Worm (Caenorhabditis elegans) whole organism, dauer: ENCODE measurements around the gene F56B3.4.

ENCODE experiments used
- unc-62 ChIP-seq: sonication (generic microtip); optimal IDR thresholded peaks from 2 replicates; lab custom pipeline; 2017; ENCODE audit warnings: missing biosample characterization, missing genetic modification reagents, missing genetic modification characterization

Gene F56B3.4

DNA sequence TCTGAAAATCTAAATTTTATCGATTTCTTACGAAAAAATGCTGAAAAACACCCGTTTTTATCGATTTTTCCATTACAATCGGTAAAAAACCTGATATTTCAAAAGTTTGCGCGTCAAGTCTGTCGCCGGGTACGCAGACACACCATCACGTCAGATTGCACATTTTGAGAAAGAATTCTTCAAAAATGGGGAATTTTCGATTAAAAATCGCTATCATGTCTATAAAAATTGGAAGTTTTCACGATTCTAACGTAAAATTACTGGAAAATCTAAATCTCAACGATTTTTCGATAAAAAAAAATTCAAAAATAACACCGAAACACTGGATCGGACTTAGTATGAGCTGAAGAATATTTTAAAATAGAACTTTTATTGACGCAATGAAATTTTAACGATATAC is at the start of gene F56B3.4:
Gene F56B3.4 (minus strand): TSS at position 1 of the 400 bp plus-strand sequence.
- no peak for TF ChIP-seq unc-62 (GFP tag; lab: Kevin White, UChicago)

DNA sequence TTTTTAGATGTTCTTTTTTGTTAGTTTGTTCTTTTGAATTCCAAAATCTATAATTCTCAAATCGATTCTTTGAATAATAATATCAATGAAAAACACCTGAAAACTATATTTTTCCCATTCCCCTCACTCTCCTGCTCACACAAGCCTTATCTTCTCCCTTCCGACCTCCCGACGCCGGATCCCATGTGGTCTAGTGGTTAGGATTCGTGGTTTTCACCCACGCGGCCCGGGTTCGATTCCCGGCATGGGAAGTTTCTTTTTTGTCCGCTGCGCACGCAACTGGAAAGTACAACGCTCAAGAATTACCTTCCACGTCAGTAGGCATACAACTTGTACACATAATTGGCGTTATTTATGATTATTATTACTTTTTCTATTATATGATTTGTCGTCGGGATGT is 48.6 kb upstream of the F56B3.4 start:
- TF ChIP-seq unc-62 (GFP tag; lab: Kevin White, UChicago), result no peak

DNA sequence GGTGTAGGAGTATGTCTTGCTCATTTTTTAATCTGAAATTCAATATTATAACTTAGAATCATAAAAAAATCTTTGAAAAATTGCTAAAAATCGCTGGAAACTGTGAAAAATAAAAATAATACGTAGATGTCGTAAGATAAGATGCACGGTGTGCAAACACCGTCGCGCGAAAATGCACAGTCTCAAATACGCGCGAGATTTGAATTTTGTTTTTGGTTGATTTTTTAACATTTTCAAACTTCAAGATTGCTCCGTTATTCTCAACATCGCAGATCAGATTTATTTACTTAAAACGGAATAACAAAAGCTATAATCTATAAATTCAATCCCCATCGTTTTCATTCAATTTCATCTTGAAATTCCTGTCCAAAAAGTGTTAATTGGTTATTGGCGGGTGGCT is 48.0 kb upstream of the F56B3.4 start, which contains the start of gene Y55F3BR.6:
Gene Y55F3BR.6 (minus strand): TSS at position 32 of the 400 bp plus-strand sequence.
- no peak for TF ChIP-seq unc-62 (GFP tag; lab: Kevin White, UChicago)

DNA sequence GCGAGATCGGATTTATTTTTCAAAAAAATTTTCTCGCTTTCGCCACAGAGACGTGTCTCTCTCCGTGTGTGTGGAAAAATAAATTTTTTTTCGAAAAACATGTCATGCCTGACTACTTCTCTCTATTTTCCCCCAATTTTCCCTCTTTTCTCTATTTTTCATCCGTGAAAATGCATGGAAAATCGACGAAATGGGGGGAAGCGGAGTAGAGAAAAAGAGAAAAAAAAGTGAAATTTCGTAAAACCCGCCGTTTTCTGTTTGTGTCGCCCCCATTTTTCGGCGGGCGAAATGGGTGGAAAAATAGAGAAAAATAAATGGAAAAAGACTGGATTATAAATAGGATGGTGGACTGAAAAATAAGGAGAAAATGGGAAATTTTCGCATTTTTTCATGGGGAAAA is 39.4 kb upstream of the F56B3.4 start:
- no peak for TF ChIP-seq unc-62 (GFP tag; lab: Kevin White, UChicago)

DNA sequence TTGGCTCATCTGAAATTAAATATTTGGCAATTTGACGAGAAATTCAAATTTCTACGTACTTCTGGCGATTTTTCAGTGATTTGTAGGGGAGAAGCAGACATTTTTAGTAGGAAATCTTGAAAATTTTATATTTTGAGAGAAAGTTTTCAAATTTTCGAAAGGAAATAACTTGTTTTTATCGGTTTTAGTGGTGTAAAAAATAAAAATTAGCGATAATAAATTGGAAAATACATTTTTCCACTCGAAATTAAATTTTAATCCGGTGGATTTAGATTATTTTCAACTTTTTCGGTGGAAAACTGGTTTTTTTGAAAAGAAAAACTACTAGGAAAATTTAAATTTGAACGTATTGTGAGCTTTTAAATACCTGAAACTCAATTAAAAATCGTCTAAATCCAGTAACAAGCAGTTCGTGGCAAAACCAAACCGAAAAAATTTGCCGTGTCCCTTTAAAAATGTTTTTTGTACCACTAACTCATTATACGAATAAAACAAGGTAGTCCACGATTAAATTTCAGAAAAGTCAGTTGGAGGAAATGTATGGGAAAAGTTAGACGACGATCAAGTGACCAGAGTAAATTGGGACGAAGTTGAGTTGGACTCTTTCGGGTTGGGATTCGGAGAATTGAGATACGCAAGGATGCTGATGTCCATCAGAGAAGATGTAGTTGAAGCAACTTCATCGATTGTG is 37.9 kb upstream of the F56B3.4 start, which contains the start of the genes madf-1 and Y55F3BR.10:
Gene madf-1 (minus strand): TSS at position 101 of the 691 bp plus-strand sequence.
Gene Y55F3BR.10 (plus strand): TSS at position 641 of the 691 bp plus-strand sequence.
- TF ChIP-seq unc-62 (GFP tag; lab: Kevin White, UChicago), result no peak

DNA sequence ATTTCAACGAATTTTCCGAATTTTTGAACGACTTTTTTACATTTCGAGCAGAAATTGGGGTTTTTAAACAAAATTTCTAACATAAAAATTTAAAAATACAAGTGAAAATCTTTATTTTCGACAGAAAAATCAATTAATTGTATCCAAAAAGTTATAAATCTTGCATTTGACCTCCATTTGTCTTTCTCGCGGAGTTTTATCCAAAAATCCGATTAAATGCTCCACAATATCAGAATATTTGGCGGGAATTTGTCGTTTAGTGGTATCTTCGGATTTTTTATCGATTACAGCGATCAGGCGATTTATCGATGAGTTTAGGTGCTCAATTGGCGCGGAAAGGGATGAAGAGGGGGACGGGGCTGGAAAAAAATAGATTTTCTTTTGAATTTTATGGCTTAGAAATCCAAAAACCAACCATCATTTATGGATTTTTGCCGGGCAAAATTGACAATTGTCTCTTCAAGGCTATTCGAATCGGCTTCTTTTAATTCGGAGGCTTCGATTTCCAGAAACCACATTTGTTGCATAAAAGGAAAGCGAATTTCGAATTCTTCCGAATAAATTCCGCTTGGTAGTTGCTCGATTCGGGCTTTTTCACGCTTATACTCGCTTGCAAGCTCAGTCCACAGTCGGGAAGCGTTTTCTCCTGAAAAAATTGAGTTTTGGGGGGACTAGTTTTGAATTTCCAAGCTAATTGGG is 36.3 kb upstream of the F56B3.4 start:
- TF ChIP-seq unc-62 (GFP tag; lab: Kevin White, UChicago), result no peak

DNA sequence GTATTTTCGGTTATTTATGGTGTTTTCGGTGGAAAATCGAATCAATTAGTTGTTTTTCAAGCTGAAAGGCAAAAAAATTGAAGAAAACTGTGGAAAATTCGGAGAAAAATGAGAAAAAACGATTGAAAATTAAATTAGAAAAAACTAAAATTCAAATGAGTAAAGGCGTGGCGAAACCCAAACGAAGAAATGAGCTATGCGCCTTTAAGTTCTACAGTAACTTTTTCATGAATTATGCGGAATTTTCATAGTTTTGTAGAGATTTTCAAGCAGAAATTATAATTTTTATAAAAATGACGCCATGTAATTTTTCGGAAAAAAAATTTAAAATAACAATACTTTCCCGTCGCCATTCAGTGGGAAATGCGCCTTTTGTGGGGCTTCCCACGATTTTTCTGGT is 35.6 kb upstream of the F56B3.4 start:
- no peak for TF ChIP-seq unc-62 (GFP tag; lab: Kevin White, UChicago)

DNA sequence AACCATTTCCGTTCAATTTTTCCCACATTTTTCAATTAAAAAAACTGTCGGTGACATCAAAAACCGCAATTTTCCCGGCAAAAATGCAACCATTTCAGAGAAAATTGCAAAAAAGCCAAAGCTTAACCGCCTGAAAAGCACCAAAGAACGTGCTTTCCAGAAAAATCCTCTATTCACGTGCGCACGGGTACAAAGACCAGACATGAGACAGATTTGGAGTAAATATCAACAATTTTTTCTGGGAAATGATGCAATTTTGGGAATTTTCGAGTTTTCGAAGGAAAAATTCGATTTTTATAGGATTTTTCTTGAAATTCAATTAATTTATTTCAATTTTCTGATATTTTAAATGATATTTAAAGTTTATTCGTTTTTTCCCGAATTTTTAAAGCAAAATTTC is 35.0 kb upstream of the F56B3.4 start:
- no peak for TF ChIP-seq unc-62 (GFP tag; lab: Kevin White, UChicago)

DNA sequence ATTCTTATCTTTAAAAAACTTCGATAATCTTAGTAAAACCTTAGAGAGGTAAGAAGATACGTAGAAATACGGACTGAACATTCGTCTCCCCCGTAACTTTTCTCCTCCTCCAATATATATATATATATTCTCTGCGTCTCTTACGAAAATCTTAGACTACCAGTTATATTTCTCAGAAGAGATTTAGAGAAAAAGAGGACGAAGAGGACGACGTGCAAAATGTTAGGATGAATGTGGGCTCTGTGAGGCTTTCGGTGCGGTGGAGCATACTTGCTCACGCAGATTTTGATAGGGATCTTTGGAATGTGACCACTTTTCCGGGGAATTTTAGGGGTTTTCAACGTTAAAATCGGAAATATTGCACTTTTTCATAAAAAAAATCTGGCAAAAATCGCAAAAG is 34.4 kb upstream of the F56B3.4 start:
- no peak for TF ChIP-seq unc-62 (GFP tag; lab: Kevin White, UChicago)

DNA sequence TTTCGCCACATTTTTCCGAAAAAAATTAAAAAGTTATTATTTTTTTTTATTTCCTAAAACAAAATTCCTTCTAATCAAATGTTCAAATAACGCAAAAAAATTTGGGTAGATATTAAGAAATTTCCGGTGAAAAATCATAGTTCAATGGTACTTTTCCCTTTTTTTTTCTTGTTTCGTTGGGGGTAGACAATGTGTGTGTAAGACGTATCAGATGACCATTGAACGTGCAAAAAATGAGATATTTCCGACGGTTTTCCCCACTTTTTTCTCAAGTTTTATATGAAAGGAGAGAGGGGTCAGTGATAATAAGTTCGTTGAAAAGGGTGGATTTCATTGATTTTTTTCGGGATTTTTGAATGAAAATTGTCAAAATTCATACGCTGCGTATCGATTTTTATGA is 32.1 kb upstream of the F56B3.4 start:
- TF ChIP-seq unc-62 (GFP tag; lab: Kevin White, UChicago), result no peak

DNA sequence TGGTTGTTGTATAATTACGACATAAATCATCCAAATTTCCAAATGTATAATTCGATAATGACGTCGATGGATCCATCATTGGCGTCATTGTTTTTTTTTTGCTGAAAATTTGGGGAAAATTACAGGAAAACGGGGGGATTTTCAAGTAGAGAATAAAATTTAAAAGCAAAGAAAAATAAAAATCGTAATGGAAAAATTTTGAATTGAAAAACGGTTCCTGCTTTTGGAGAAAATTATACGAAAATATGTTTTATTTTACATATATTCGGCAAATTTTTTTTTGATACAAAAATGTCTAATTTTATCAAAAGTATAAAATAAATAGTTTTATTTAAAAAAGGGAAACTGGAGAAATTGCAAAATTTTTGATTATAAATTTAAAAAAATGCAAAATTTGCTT is 30.8 kb upstream of the F56B3.4 start, which contains the start of gene zipt-15:
Gene zipt-15 (minus strand): TSS at position 101 of the 400 bp plus-strand sequence.
- no peak for TF ChIP-seq unc-62 (GFP tag; lab: Kevin White, UChicago)

DNA sequence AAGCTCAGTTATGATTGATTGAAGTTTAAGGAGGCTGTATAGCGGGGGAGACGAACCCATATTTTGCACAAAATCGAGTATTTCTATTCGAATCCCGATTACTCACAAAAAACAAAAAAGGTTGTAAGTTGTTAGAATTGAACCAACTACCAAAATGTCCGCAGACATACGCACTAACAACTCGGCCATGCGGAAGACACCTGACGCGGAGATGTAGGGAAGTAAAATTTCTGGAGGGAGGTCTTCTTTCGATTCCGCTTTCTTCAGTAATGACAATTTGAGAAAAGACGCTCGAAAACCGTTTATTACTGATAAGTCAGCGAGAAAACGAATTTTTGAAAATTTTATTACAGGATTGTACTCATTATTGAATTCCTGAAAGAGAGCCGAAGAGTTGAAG is 23.8 kb upstream of the F56B3.4 start:
- TF ChIP-seq unc-62 (GFP tag; lab: Kevin White, UChicago), result no peak

DNA sequence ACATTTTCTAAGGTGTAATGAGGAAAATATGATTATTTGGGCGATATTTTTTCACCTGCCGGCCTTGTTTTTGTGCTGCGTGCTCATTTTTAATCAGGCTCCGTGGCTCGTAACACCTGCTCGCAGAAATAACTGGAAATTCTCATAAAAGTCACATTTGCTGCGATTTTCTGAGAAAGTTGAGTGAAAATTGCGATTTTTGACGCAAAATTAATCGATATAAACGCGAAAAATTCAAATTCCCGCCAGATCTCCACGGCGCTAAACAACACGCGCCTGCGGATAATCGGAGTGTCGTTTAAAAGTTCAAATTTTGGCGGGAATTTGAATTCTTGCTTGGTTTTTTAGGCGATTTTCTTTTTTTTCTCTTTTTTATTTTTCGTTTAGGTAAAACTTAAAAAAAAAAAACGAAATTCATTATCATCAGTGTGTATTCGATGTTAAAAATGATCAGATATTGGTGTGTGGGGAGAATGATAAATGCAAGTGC is 13.0 kb upstream of the F56B3.4 start, which contains the start of gene Y55F3BL.6:
Gene Y55F3BL.6 (minus strand): TSS at position 51 of the 490 bp plus-strand sequence.
- TF ChIP-seq unc-62 (GFP tag; lab: Kevin White, UChicago), result no peak

DNA sequence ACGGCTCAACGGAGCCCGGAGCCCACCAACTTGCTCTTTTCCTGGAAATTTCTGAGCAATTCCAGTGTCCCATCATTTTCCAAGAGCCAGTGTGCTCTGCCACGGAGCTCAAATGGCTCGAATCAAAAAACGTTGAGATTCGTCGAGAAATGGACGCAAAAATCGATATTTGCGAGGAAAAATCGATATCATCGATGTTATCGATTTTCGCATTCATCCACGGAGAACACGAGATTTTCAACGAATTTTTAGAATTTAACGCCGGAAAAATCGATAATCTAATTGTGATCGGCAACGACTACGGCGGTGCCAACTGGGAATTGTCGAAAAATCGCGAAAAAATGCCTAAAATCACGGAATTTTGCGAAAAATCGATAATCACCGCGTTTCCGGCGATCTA is 11.6 kb upstream of the F56B3.4 start:
- no peak for TF ChIP-seq unc-62 (GFP tag; lab: Kevin White, UChicago)

DNA sequence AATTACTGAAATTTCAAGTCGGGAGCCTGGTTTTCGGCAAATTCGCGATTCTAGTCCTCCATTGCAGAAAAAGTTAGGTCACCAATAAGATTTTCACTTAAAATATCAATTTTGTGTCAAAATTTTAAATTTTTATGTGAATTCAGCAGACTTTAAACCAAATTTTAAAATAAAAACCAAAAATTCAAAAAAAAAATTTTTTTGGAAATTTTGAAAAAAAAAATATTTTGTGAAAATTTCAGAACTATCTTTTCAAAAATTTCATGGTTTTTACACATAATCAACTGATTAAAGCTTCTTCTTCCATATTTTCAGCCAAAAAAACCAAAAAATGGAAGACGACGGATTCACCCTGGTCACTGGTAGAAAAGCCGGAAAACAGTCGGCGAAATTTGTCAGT is 10.7 kb upstream of the F56B3.4 start, which contains the start of gene Y55F3BL.4:
Gene Y55F3BL.4 (plus strand): TSS at position 301 of the 400 bp plus-strand sequence.
- TF ChIP-seq unc-62 (GFP tag; lab: Kevin White, UChicago), result no peak

DNA sequence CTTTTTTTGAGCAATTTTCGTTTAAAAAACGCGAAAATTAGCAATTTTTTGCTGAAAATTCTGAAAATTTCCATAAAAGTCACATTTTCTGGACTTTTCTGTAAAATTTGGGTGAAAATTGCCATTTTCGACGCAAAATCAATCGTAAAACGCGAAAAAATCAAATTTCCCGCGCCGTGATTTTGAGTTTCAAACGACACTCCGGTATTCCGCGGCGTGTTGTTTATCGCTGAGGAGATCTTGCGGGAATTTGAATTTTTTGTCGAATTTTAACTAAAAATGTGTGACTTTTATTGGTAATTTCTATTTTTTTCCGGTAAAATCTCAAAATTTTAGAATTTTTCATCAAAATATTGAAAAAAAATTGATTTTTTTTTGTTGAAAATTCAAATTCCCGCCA is 7.1 kb upstream of the F56B3.4 start:
- no peak for TF ChIP-seq unc-62 (GFP tag; lab: Kevin White, UChicago)
